Fruit fly (Drosophila melanogaster) whole organism, prepupa: ENCODE data around the gene CG13244.

Experiments used
- CG11762 ChIP-seq: fragments of 200-800 bp; sonication (Bioruptor generic); optimal IDR thresholded peaks from 3 replicates; lab custom pipeline; 2016; ENCODE audit warnings: missing biosample characterization, missing genetic modification characterization; ENCODE audit not compliant: insufficient read depth
- CG16779 ChIP-seq: fragments of 200-800 bp; sonication (Bioruptor generic); optimal IDR thresholded peaks from 3 replicates; lab custom pipeline; 2017; ENCODE audit warnings: missing biosample characterization, mild to moderate bottlenecking, missing genetic modification characterization
- CG32006 ChIP-seq: fragments of 200-800 bp; sonication (Bioruptor generic); optimal IDR thresholded peaks from 3 replicates; lab custom pipeline; 2017; ENCODE audit warnings: missing biosample characterization, mild to moderate bottlenecking, missing genetic modification characterization
- CG6854 ChIP-seq: fragments of 200-800 bp; sonication (Bioruptor generic); optimal IDR thresholded peaks from 2 replicates; lab custom pipeline; 2017; ENCODE audit warnings: missing biosample characterization, mild to moderate bottlenecking, missing genetic modification characterization
- CG9139 ChIP-seq: fragments of 200-800 bp; sonication (Bioruptor generic); optimal IDR thresholded peaks from 3 replicates; lab custom pipeline; 2017; ENCODE audit warnings: missing biosample characterization, mild to moderate bottlenecking, missing genetic modification characterization
- Eip93F ChIP-seq: fragments of 200-800 bp; sonication (Bioruptor generic); optimal IDR thresholded peaks from 2 replicates; lab custom pipeline; 2016; ENCODE audit warnings: missing biosample characterization, mild to moderate bottlenecking, missing genetic modification characterization
- lz ChIP-seq: fragments of 200-800 bp; sonication (Bioruptor generic); optimal IDR thresholded peaks from 3 replicates; lab custom pipeline; 2016; ENCODE audit warnings: missing biosample characterization, missing genetic modification characterization
- net ChIP-seq: fragments of 200-800 bp; sonication (Bioruptor generic); optimal IDR thresholded peaks from 3 replicates; lab custom pipeline; 2016; ENCODE audit warnings: missing biosample characterization, missing genetic modification characterization
- ss ChIP-seq, 2 experiments: fragments of 200-800 bp; sonication (Bioruptor generic); optimal IDR thresholded peaks; 2 replicates in 1 of 2; 3 replicates in 1 of 2; lab custom pipeline; 2017 to 2018; ENCODE audit warnings: mild to moderate bottlenecking in 2 of 2, missing biosample characterization in 2 of 2, missing genetic modification characterization in 2 of 2, moderate library complexity in 1 of 2

- TF ChIP-seq CG9139 (no peak), ss (GFP tag; optimal IDR thresholded peaks at IDR 0.05; lab: Kevin White, UChicago) (no peak), CG32006 (GFP tag; lab: Kevin White, UChicago) (no peak), Eip93F (no peak), CG11762 (GFP tag; lab: Kevin White, UChicago) (no peak), CG16779 (no peak), CG6854 (no peak), lz (GFP tag; lab: Kevin White, UChicago) (no peak), net (no peak)
Measured at dm6 chr2L:15916588-15916987, at the start of gene CG13244.
